Worm (Caenorhabditis elegans) whole organism, young adult: ENCODE measurements around the gene eat-4.

ENCODE experiments used
- B0336.3 ChIP-seq: fragments of 200-800 bp; sonication (Bioruptor generic); IDR thresholded peaks from 2 replicates; pipeline ENCODE4 v1.3.6; 2022; ENCODE audit warnings: missing genetic modification characterization, missing compliant biosample characterization
- C17E4.6 ChIP-seq: fragments of 200-800 bp; sonication (Bioruptor generic); IDR thresholded peaks from 2 replicates; pipeline ENCODE4 v1.3.6; 2022; ENCODE audit warnings: missing genetic modification reagents, missing genetic modification characterization, missing compliant biosample characterization
- F10E7.11 ChIP-seq: sonication (generic microtip); optimal IDR thresholded peaks from 2 replicates; lab custom pipeline; 2017; ENCODE audit warnings: mild to moderate bottlenecking, missing genetic modification characterization, moderate library complexity, missing compliant biosample characterization
- F37B4.10 ChIP-seq: fragments of 200-800 bp; sonication (Bioruptor generic); IDR thresholded peaks from 2 replicates; pipeline ENCODE4 v1.3.6; 2022; ENCODE audit warnings: missing genetic modification characterization, missing compliant biosample characterization
- F39B2.1 ChIP-seq: fragments of 200-800 bp; sonication (Bioruptor generic); IDR thresholded peaks from 2 replicates; pipeline ENCODE4 v1.3.6; 2022; ENCODE audit warnings: missing genetic modification reagents, missing genetic modification characterization, missing compliant biosample characterization
- F55B11.4 ChIP-seq: sonication (generic microtip); optimal IDR thresholded peaks from 2 replicates; lab custom pipeline; 2016; ENCODE audit warnings: missing compliant biosample characterization, missing genetic modification characterization, borderline replicate concordance; ENCODE audit not compliant: insufficient read depth
- F57A8.1 ChIP-seq: fragments of 200-800 bp; sonication (Bioruptor generic); optimal IDR thresholded peaks from 2 replicates; lab custom pipeline; 2018; ENCODE audit warnings: mild to moderate bottlenecking, missing genetic modification characterization, moderate library complexity, missing compliant biosample characterization
- T26A5.8 ChIP-seq: sonication (generic microtip); optimal IDR thresholded peaks from 2 replicates; lab custom pipeline; 2016; ENCODE audit warnings: missing genetic modification characterization, missing compliant biosample characterization
- Y53G8AR.9 ChIP-seq: fragments of 200-800 bp; sonication (Bioruptor generic); conservative IDR thresholded peaks from 2 replicates; pipeline ENCODE4 v1.3.6; 2022; ENCODE audit warnings: missing genetic modification reagents, missing genetic modification characterization, missing compliant biosample characterization
- Y56A3A.18 ChIP-seq: fragments of 200-800 bp; sonication (Bioruptor generic); IDR thresholded peaks from 2 replicates; pipeline ENCODE4 v1.3.6; 2022; ENCODE audit warnings: missing genetic modification reagents, missing genetic modification characterization, missing compliant biosample characterization
- Y95B8A.8 ChIP-seq: fragments of 200-800 bp; sonication (Bioruptor generic); IDR thresholded peaks from 2 replicates; pipeline ENCODE4 v1.3.6; 2022; ENCODE audit warnings: missing genetic modification reagents, missing genetic modification characterization, missing compliant biosample characterization
- aptf-2 ChIP-seq: fragments of 200-800 bp; sonication (Bioruptor generic); conservative IDR thresholded peaks from 2 replicates; pipeline ENCODE4 v1.3.6; 2022; ENCODE audit warnings: missing genetic modification reagents, missing genetic modification characterization, missing compliant biosample characterization
- atf-7 ChIP-seq: sonication (generic microtip); optimal IDR thresholded peaks from 2 replicates; lab custom pipeline; 2017; ENCODE audit warnings: mild to moderate bottlenecking, missing genetic modification characterization, missing compliant biosample characterization
- attf-5 ChIP-seq: fragments of 200-800 bp; sonication (Bioruptor generic); optimal IDR thresholded peaks from 2 replicates; lab custom pipeline; 2018; ENCODE audit warnings: mild to moderate bottlenecking, missing genetic modification characterization, missing compliant biosample characterization
- attf-6 ChIP-seq: fragments of 200-800 bp; sonication (Bioruptor generic); IDR thresholded peaks from 2 replicates; pipeline ENCODE4 v1.3.6; 2022; ENCODE audit warnings: missing genetic modification reagents, missing genetic modification characterization, missing compliant biosample characterization
- ccch-3 ChIP-seq: fragments of 200-800 bp; sonication (Bioruptor generic); optimal IDR thresholded peaks from 2 replicates; lab custom pipeline; 2018; ENCODE audit warnings: mild to moderate bottlenecking, missing genetic modification characterization, missing compliant biosample characterization
- cebp-1 ChIP-seq, 2 experiments: fragments of 200-800 bp in 1 of 2; sonication (Bioruptor generic) in 1 of 2; sonication (generic microtip) in 1 of 2; IDR thresholded peaks in 1 of 2; optimal IDR thresholded peaks in 1 of 2; 2 replicates each; pipeline versions ENCODE4 v1.3.6 to Lab custom; 2017 to 2022; ENCODE audit warnings: missing compliant biosample characterization in 2 of 2, missing genetic modification characterization in 2 of 2, mild to moderate bottlenecking in 1 of 2, missing genetic modification reagents in 1 of 2, moderate library complexity in 1 of 2
- cebp-2 ChIP-seq: fragments of 200-800 bp; sonication (Bioruptor generic); IDR thresholded peaks from 2 replicates; pipeline ENCODE4 v1.3.6; 2022; ENCODE audit warnings: missing genetic modification characterization, missing compliant biosample characterization
- ceh-79 ChIP-seq: sonication (generic microtip); optimal IDR thresholded peaks from 2 replicates; lab custom pipeline; 2017; ENCODE audit warnings: mild to moderate bottlenecking, missing genetic modification characterization, missing compliant biosample characterization
- die-1 ChIP-seq: sonication (generic microtip); optimal IDR thresholded peaks from 2 replicates; lab custom pipeline; 2016; ENCODE audit warnings: missing genotype, mild to moderate bottlenecking, missing genetic modification characterization, missing compliant biosample characterization
- ets-4 ChIP-seq: fragments of 200-800 bp; sonication (Bioruptor generic); optimal IDR thresholded peaks from 2 replicates; lab custom pipeline; 2018; ENCODE audit warnings: mild to moderate bottlenecking, missing genetic modification characterization, missing compliant biosample characterization
- him-1 ChIP-seq: sonication (generic microtip); optimal IDR thresholded peaks from 2 replicates; lab custom pipeline; 2016; ENCODE audit warnings: missing genotype, missing genetic modification reagents, missing genetic modification characterization, missing compliant biosample characterization
- hlh-12 ChIP-seq: sonication (generic microtip); optimal IDR thresholded peaks from 2 replicates; lab custom pipeline; 2016; ENCODE audit warnings: missing genetic modification characterization, missing compliant biosample characterization
- hlh-26 ChIP-seq: fragments of 200-800 bp; sonication (Bioruptor generic); conservative IDR thresholded peaks from 2 replicates; pipeline ENCODE4 v1.3.6; 2022; ENCODE audit warnings: missing genetic modification reagents, missing genetic modification characterization, missing compliant biosample characterization
- hmg-1.2 ChIP-seq: fragments of 200-800 bp; sonication (Bioruptor generic); IDR thresholded peaks from 2 replicates; pipeline ENCODE4 v1.3.6; 2022; ENCODE audit warnings: missing genetic modification reagents, missing genetic modification characterization, missing compliant biosample characterization
- hsf-1 ChIP-seq: fragments of 200-800 bp; sonication (Bioruptor generic); IDR thresholded peaks from 2 replicates; pipeline ENCODE4 v1.3.6; 2022; ENCODE audit warnings: missing genetic modification reagents, missing genetic modification characterization, missing compliant biosample characterization
- lin-54 ChIP-seq: fragments of 200-800 bp; sonication (Bioruptor generic); optimal IDR thresholded peaks from 2 replicates; lab custom pipeline; 2018; ENCODE audit warnings: mild to moderate bottlenecking, missing genetic modification characterization, missing compliant biosample characterization
- madf-10 ChIP-seq: sonication (generic microtip); optimal IDR thresholded peaks from 2 replicates; lab custom pipeline; 2016; ENCODE audit warnings: mild to moderate bottlenecking, missing genetic modification characterization, missing compliant biosample characterization
- madf-3 ChIP-seq: fragments of 200-800 bp; sonication (Bioruptor generic); IDR thresholded peaks from 2 replicates; pipeline ENCODE4 v1.3.6; 2022; ENCODE audit warnings: missing genetic modification reagents, missing genetic modification characterization, missing compliant biosample characterization
- madf-6 ChIP-seq: fragments of 200-800 bp; sonication (Bioruptor generic); IDR thresholded peaks from 2 replicates; pipeline ENCODE4 v1.3.6; 2022; ENCODE audit warnings: missing genetic modification reagents, missing genetic modification characterization, missing compliant biosample characterization
- mel-28 ChIP-seq: sonication (generic microtip); optimal IDR thresholded peaks from 2 replicates; lab custom pipeline; 2016; ENCODE audit warnings: borderline replicate concordance, mild to moderate bottlenecking, missing genetic modification characterization, missing compliant biosample characterization
- pbrm-1 ChIP-seq: fragments of 200-800 bp; sonication (Bioruptor generic); IDR thresholded peaks from 2 replicates; pipeline ENCODE4 v1.3.6; 2022; ENCODE audit warnings: missing genetic modification reagents, missing genetic modification characterization, missing compliant biosample characterization
- pha-4 ChIP-seq: fragments of 150-350 bp; sonication (generic microtip); optimal IDR thresholded peaks from 2 replicates; lab custom pipeline; 2014; ENCODE audit warnings: missing biosample characterization, missing genetic modification reagents, missing genetic modification characterization
- rec-8 ChIP-seq, 2 experiments: sonication (generic microtip); optimal IDR thresholded peaks; 2 replicates each; lab custom pipeline; 2016; ENCODE audit warnings: mild to moderate bottlenecking in 2 of 2, missing genetic modification characterization in 2 of 2, missing genetic modification reagents in 2 of 2, missing genotype in 2 of 2, missing biosample characterization in 1 of 2, missing compliant biosample characterization in 1 of 2, moderate library complexity in 1 of 2
- sea-2 ChIP-seq: fragments of 200-800 bp; sonication (Bioruptor generic); IDR thresholded peaks from 2 replicates; pipeline ENCODE4 v1.3.6; 2022; ENCODE audit warnings: missing genetic modification characterization, missing compliant biosample characterization
- snpc-1.3 ChIP-seq: sonication (generic microtip); optimal IDR thresholded peaks from 2 replicates; lab custom pipeline; 2017; ENCODE audit warnings: missing genetic modification characterization, mild to moderate bottlenecking, missing compliant biosample characterization, antibody characterized with exemption, moderate library complexity, missing genotype, missing genetic modification reagents; ENCODE audit not compliant: insufficient read depth
- snpc-3.4 ChIP-seq: sonication (generic microtip); optimal IDR thresholded peaks from 2 replicates; lab custom pipeline; 2017; ENCODE audit warnings: missing genetic modification characterization, mild to moderate bottlenecking, missing compliant biosample characterization, antibody characterized with exemption, moderate library complexity, missing genotype, missing genetic modification reagents
- snpc-4 ChIP-seq, 5 experiments: fragments of 150-350 bp in 1 of 5; sonication (generic microtip) in 4 of 5; optimal IDR thresholded peaks; 2 replicates each; lab custom pipeline; 2014 to 2018; ENCODE audit warnings: missing genetic modification characterization in 5 of 5, missing biosample characterization in 3 of 5, antibody characterized with exemption in 2 of 5, mild to moderate bottlenecking in 2 of 5, missing compliant biosample characterization in 2 of 5, missing genotype in 2 of 5, moderate library complexity in 2 of 5, missing genetic modification reagents in 1 of 5
- somi-1 ChIP-seq: fragments of 200-800 bp; sonication (Bioruptor generic); optimal IDR thresholded peaks from 2 replicates; lab custom pipeline; 2018; ENCODE audit warnings: mild to moderate bottlenecking, missing genetic modification characterization, missing compliant biosample characterization
- tbp1 ChIP-seq: fragments of 200-800 bp; sonication (Bioruptor generic); optimal IDR thresholded peaks from 2 replicates; lab custom pipeline; 2018; ENCODE audit warnings: mild to moderate bottlenecking, missing genetic modification characterization, missing compliant biosample characterization
- tbx-9 ChIP-seq: sonication (generic microtip); optimal IDR thresholded peaks from 2 replicates; lab custom pipeline; 2016; ENCODE audit warnings: borderline replicate concordance, missing genetic modification characterization, inconsistent platforms, missing compliant biosample characterization
- unc-130 ChIP-seq: sonication (generic microtip); optimal IDR thresholded peaks from 2 replicates; lab custom pipeline; 2016; ENCODE audit warnings: missing genetic modification reagents, missing genetic modification characterization, missing compliant biosample characterization
- xnd-1 ChIP-seq: sonication (generic microtip); optimal IDR thresholded peaks from 2 replicates; lab custom pipeline; 2016; ENCODE audit warnings: missing genotype, missing genetic modification reagents, missing genetic modification characterization, missing compliant biosample characterization
- zfh-2 ChIP-seq: fragments of 200-800 bp; sonication (Bioruptor generic); conservative IDR thresholded peaks from 2 replicates; pipeline ENCODE4 v1.3.6; 2022; ENCODE audit warnings: missing genetic modification reagents, missing genetic modification characterization, missing compliant biosample characterization
- ztf-26 ChIP-seq: sonication (generic microtip); optimal IDR thresholded peaks from 2 replicates; lab custom pipeline; 2017; ENCODE audit warnings: missing genetic modification characterization, missing compliant biosample characterization
- ztf-3 ChIP-seq: fragments of 200-800 bp; sonication (Bioruptor generic); optimal IDR thresholded peaks from 2 replicates; lab custom pipeline; 2018; ENCODE audit warnings: mild to moderate bottlenecking, missing genetic modification characterization, missing compliant biosample characterization
- ztf-6 ChIP-seq: fragments of 200-800 bp; sonication (Bioruptor generic); IDR thresholded peaks from 2 replicates; pipeline ENCODE4 v1.3.6; 2022; ENCODE audit warnings: missing genetic modification reagents, missing genetic modification characterization, missing compliant biosample characterization

The eat-4 gene

ce11 chrIII:9104060-9104459 is 32.6 kb upstream of the eat-4 start (continued):
- TF ChIP-seq somi-1 (GFP tag; lab: Kevin White, UChicago): peak; percentile 24
- TF ChIP-seq Y53G8AR.9 (GFP tag; lab: Robert Waterston, UW): no peak
- TF ChIP-seq F37B4.10 (GFP tag; lab: Robert Waterston, UW): no peak
- peak; percentile 59; the same call in 1 of the 2 replicates for TF ChIP-seq madf-3 (GFP tag; lab: Robert Waterston, UW)
- TF ChIP-seq madf-10 (tag; lab: Kevin White, UChicago): no peak
- TF ChIP-seq Y95B8A.8 (GFP tag; lab: Robert Waterston, UW): 0 out of 2 replicates have a peak, but pooled peaks have one; percentile 30
- peak; percentile 55; the same call in 1 of the 2 replicates for TF ChIP-seq madf-6
- peak; percentile 30 for TF ChIP-seq snpc-3.4 (tag; lab: Kevin White, UChicago)
- peak; percentile 94 for TF ChIP-seq tbp1 (GFP tag; lab: Kevin White, UChicago)
- TF ChIP-seq pbrm-1: 0 out of 2 replicates have a peak, but pooled peaks have one; percentile 55
- no peak for TF ChIP-seq F39B2.1
- TF ChIP-seq xnd-1: no peak
- TF ChIP-seq ztf-6 (GFP tag; lab: Robert Waterston, UW): peak; percentile 65; the same call in 1 of the 2 replicates
- TF ChIP-seq tbx-9 (tag; lab: Kevin White, UChicago): no peak
- TF ChIP-seq cebp-1 (GFP tag; IDR thresholded peaks at IDR 0.05; lab: Robert Waterston, UW): no peak
- no peak for TF ChIP-seq cebp-1 (tag; optimal IDR thresholded peaks at IDR 0.05; lab: Kevin White, UChicago)
- peak; percentile 29 for TF ChIP-seq snpc-1.3 (tag; lab: Kevin White, UChicago)
- no peak for TF ChIP-seq F57A8.1 (GFP tag; lab: Kevin White, UChicago)
- TF ChIP-seq C17E4.6 (GFP tag; lab: Robert Waterston, UW): no peak
- no peak for TF ChIP-seq ceh-79 (tag; lab: Kevin White, UChicago)
- TF ChIP-seq cebp-2: no peak
- TF ChIP-seq hlh-12 (tag; lab: Kevin White, UChicago): no peak
- peak; percentile 69; the same call in 1 of the 2 replicates for TF ChIP-seq aptf-2 (GFP tag; lab: Robert Waterston, UW)
- no peak for TF ChIP-seq mel-28 (tag; lab: Kevin White, UChicago)
- TF ChIP-seq ccch-3 (GFP tag; lab: Kevin White, UChicago): no peak
- peak; percentile 86 for TF ChIP-seq snpc-4 (GFP tag; optimal IDR thresholded peaks at IDR 0.05; lab: Kevin White, UChicago)
- TF ChIP-seq snpc-4 (tag; optimal IDR thresholded peaks at IDR 0.05; lab: Kevin White, UChicago): peak; percentile 51 to 96 (median 88)
- peak; percentile 86 for TF ChIP-seq die-1 (tag; lab: Kevin White, UChicago)
- peak; percentile 53 for TF ChIP-seq attf-5 (GFP tag; lab: Kevin White, UChicago)
- 0 out of 2 replicates have a peak, but pooled peaks have one; percentile 70 for TF ChIP-seq Y56A3A.18 (GFP tag; lab: Robert Waterston, UW)
- TF ChIP-seq ets-4 (GFP tag; lab: Kevin White, UChicago): no peak
- TF ChIP-seq attf-6: no peak
- peak; percentile 77 for TF ChIP-seq hmg-1.2 (GFP tag; lab: Robert Waterston, UW)
- no peak for TF ChIP-seq zfh-2 (GFP tag; lab: Robert Waterston, UW)
- TF ChIP-seq T26A5.8 (tag; lab: Kevin White, UChicago): no peak
- TF ChIP-seq sea-2 (GFP tag; lab: Robert Waterston, UW): no peak
- peak; percentile 9; the same call in 1 of the 2 replicates for TF ChIP-seq hsf-1
- TF ChIP-seq ztf-26: peak; percentile 40
- TF ChIP-seq F10E7.11 (tag; lab: Kevin White, UChicago): no peak
- no peak for TF ChIP-seq hlh-26 (GFP tag; lab: Robert Waterston, UW)
- TF ChIP-seq him-1 (tag; lab: Kevin White, UChicago): peak; percentile 92
- TF ChIP-seq pha-4 (tag; lab: Kevin White, UChicago): no peak
- peak; percentile 62 for TF ChIP-seq B0336.3 (GFP tag; lab: Robert Waterston, UW)
- TF ChIP-seq atf-7: no peak
- peak; percentile 31 to 81 for TF ChIP-seq rec-8 (tag; optimal IDR thresholded peaks at IDR 0.05; lab: Kevin White, UChicago)
- TF ChIP-seq ztf-3 (GFP tag; lab: Kevin White, UChicago): no peak
- no peak for TF ChIP-seq unc-130 (GFP tag; lab: Kevin White, UChicago)
- TF ChIP-seq F55B11.4 (tag; lab: Kevin White, UChicago): no peak
- peak; percentile 54 for TF ChIP-seq lin-54 (GFP tag; lab: Kevin White, UChicago)
